Worm (Caenorhabditis elegans) whole organism, late embryonic: ENCODE results near the gene mom-1.

ENCODE experiments used
- C38D4.7 ChIP-seq: fragments of 200-800 bp; sonication (Bioruptor generic); optimal IDR thresholded peaks from 2 replicates; lab custom pipeline; 2018; ENCODE audit warnings: mild to moderate bottlenecking, missing genetic modification characterization, moderate library complexity, missing compliant biosample characterization
- K02D7.2 ChIP-seq: sonication (generic microtip); optimal IDR thresholded peaks from 2 replicates; lab custom pipeline; 2017; ENCODE audit warnings: mild to moderate bottlenecking, missing genetic modification characterization, missing compliant biosample characterization
- K09A11.1 ChIP-seq: sonication (generic microtip); optimal IDR thresholded peaks from 2 replicates; lab custom pipeline; 2017; ENCODE audit warnings: antibody characterized with exemption, mild to moderate bottlenecking, missing genetic modification characterization, missing compliant biosample characterization; ENCODE audit not compliant: insufficient read depth
- T23F11.4 ChIP-seq: fragments of 200-800 bp; sonication (Bioruptor generic); optimal IDR thresholded peaks from 2 replicates; lab custom pipeline; 2018; ENCODE audit warnings: mild to moderate bottlenecking, missing genetic modification characterization, missing compliant biosample characterization
- Y22D7AL.16 ChIP-seq: sonication (generic microtip); optimal IDR thresholded peaks from 2 replicates; lab custom pipeline; 2016; ENCODE audit warnings: missing genetic modification characterization, missing compliant biosample characterization
- ama-1 ChIP-seq: fragments of 150-350 bp; optimal IDR thresholded peaks from 2 replicates; lab custom pipeline; 2014
- ceh-19 ChIP-seq: fragments of 200-800 bp; sonication (Bioruptor generic); optimal IDR thresholded peaks from 2 replicates; lab custom pipeline; 2018; ENCODE audit warnings: mild to moderate bottlenecking, missing genetic modification characterization, missing compliant biosample characterization
- ceh-2 ChIP-seq: sonication (generic microtip); optimal IDR thresholded peaks from 2 replicates; lab custom pipeline; 2016; ENCODE audit warnings: missing genotype, missing genetic modification characterization, missing compliant biosample characterization
- ceh-22 ChIP-seq: sonication (generic microtip); optimal IDR thresholded peaks from 2 replicates; lab custom pipeline; 2017; ENCODE audit warnings: missing biosample characterization, missing genetic modification characterization
- ceh-24 ChIP-seq: sonication (generic microtip); optimal IDR thresholded peaks from 2 replicates; lab custom pipeline; 2016; ENCODE audit warnings: mild to moderate bottlenecking, missing genetic modification characterization, missing compliant biosample characterization
- ceh-30 ChIP-seq: fragments of 150-350 bp; optimal IDR thresholded peaks from 2 replicates; lab custom pipeline; 2014; ENCODE audit warnings: missing biosample characterization, missing genetic modification characterization
- ceh-31 ChIP-seq: sonication (generic microtip); optimal IDR thresholded peaks from 2 replicates; lab custom pipeline; 2016; ENCODE audit warnings: missing genetic modification characterization, missing compliant biosample characterization
- ceh-34 ChIP-seq: sonication (generic microtip); optimal IDR thresholded peaks from 2 replicates; lab custom pipeline; 2016; ENCODE audit warnings: mild to moderate bottlenecking, missing genetic modification characterization, missing compliant biosample characterization
- ceh-48 ChIP-seq: sonication (generic microtip); optimal IDR thresholded peaks from 2 replicates; lab custom pipeline; 2016; ENCODE audit warnings: missing genetic modification characterization, inconsistent platforms, missing compliant biosample characterization
- ceh-6 ChIP-seq: fragments of 200-800 bp; sonication (Bioruptor generic); optimal IDR thresholded peaks from 2 replicates; lab custom pipeline; 2018; ENCODE audit warnings: mild to moderate bottlenecking, missing genetic modification characterization, missing compliant biosample characterization
- ceh-9 ChIP-seq: sonication (generic microtip); optimal IDR thresholded peaks from 2 replicates; lab custom pipeline; 2016; ENCODE audit warnings: mild to moderate bottlenecking, missing genetic modification characterization, inconsistent platforms, missing compliant biosample characterization
- che-1 ChIP-seq: sonication (generic microtip); optimal IDR thresholded peaks from 2 replicates; lab custom pipeline; 2016; ENCODE audit warnings: mild to moderate bottlenecking, missing genetic modification characterization, missing compliant biosample characterization
- elt-2 ChIP-seq: sonication (generic microtip); optimal IDR thresholded peaks from 2 replicates; lab custom pipeline; 2016; ENCODE audit warnings: missing genetic modification reagents, missing genetic modification characterization, missing compliant biosample characterization
- elt-4 ChIP-seq: sonication (generic microtip); optimal IDR thresholded peaks from 2 replicates; lab custom pipeline; 2016; ENCODE audit warnings: missing genetic modification characterization, missing compliant biosample characterization
- ets-4 ChIP-seq: sonication (generic microtip); optimal IDR thresholded peaks from 2 replicates; lab custom pipeline; 2016; ENCODE audit warnings: missing genetic modification characterization, missing compliant biosample characterization
- eyg-1 ChIP-seq: sonication (generic microtip); optimal IDR thresholded peaks from 2 replicates; lab custom pipeline; 2016; ENCODE audit warnings: missing genotype, missing genetic modification characterization, missing compliant biosample characterization
- fax-1 ChIP-seq: sonication (generic microtip); optimal IDR thresholded peaks from 2 replicates; lab custom pipeline; 2016; ENCODE audit warnings: missing genotype, missing genetic modification characterization, missing compliant biosample characterization
- fkh-10 ChIP-seq: fragments of 150-350 bp; optimal IDR thresholded peaks from 2 replicates; lab custom pipeline; 2014; ENCODE audit warnings: missing biosample characterization, missing genetic modification reagents, missing genetic modification characterization
- hlh-13 ChIP-seq: fragments of 200-800 bp; sonication (Bioruptor generic); optimal IDR thresholded peaks from 2 replicates; lab custom pipeline; 2018; ENCODE audit warnings: mild to moderate bottlenecking, missing genetic modification characterization, missing compliant biosample characterization
- hlh-30 ChIP-seq: sonication (generic microtip); optimal IDR thresholded peaks from 2 replicates; lab custom pipeline; 2017; ENCODE audit warnings: antibody characterized with exemption, missing genetic modification characterization, missing compliant biosample characterization; ENCODE audit not compliant: insufficient read depth
- lin-11 ChIP-seq: fragments of 200-800 bp; sonication (Bioruptor generic); optimal IDR thresholded peaks from 2 replicates; lab custom pipeline; 2018; ENCODE audit warnings: mild to moderate bottlenecking, missing genetic modification characterization, missing compliant biosample characterization
- nhr-11 ChIP-seq: fragments of 150-350 bp; optimal IDR thresholded peaks from 2 replicates; lab custom pipeline; 2014; ENCODE audit warnings: missing biosample characterization, missing genetic modification characterization
- nhr-232 ChIP-seq: sonication (generic microtip); optimal IDR thresholded peaks from 2 replicates; lab custom pipeline; 2016; ENCODE audit warnings: missing genetic modification characterization, missing compliant biosample characterization
- odd-2 ChIP-seq: sonication (generic microtip); optimal IDR thresholded peaks from 2 replicates; lab custom pipeline; 2017; ENCODE audit warnings: antibody characterized with exemption, mild to moderate bottlenecking, missing genetic modification characterization, missing compliant biosample characterization
- pag-3 ChIP-seq: sonication (generic microtip); optimal IDR thresholded peaks from 2 replicates; lab custom pipeline; 2016; ENCODE audit warnings: missing compliant biosample characterization, missing genetic modification characterization, borderline replicate concordance
- pax-1 ChIP-seq: fragments of 150-350 bp; optimal IDR thresholded peaks from 2 replicates; lab custom pipeline; 2014; ENCODE audit warnings: missing biosample characterization, missing genetic modification characterization
- pqm-1 ChIP-seq: sonication (generic microtip); optimal IDR thresholded peaks from 2 replicates; lab custom pipeline; 2016; ENCODE audit warnings: missing genetic modification characterization, missing compliant biosample characterization
- pros-1 ChIP-seq: fragments of 150-350 bp; optimal IDR thresholded peaks from 2 replicates; lab custom pipeline; 2014; ENCODE audit warnings: missing biosample characterization, missing genetic modification reagents, missing genetic modification characterization
- sdc-2 ChIP-seq: sonication (generic microtip); optimal IDR thresholded peaks from 2 replicates; lab custom pipeline; 2016; ENCODE audit warnings: missing genotype, missing genetic modification characterization, missing compliant biosample characterization
- sox-2 ChIP-seq: fragments of 200-800 bp; sonication (Bioruptor generic); IDR thresholded peaks from 2 replicates; pipeline ENCODE4 v1.3.6; 2022; ENCODE audit warnings: missing genetic modification reagents, missing genetic modification characterization, missing compliant biosample characterization
- sox-4 ChIP-seq: sonication (generic microtip); optimal IDR thresholded peaks from 2 replicates; lab custom pipeline; 2017; ENCODE audit warnings: mild to moderate bottlenecking, missing genetic modification characterization, inconsistent platforms, missing compliant biosample characterization
- syd-9 ChIP-seq: sonication (generic microtip); optimal IDR thresholded peaks from 2 replicates; lab custom pipeline; 2016; ENCODE audit warnings: mild to moderate bottlenecking, missing genetic modification characterization, moderate library complexity, missing compliant biosample characterization
- tbx-2 ChIP-seq: sonication (generic microtip); optimal IDR thresholded peaks from 2 replicates; lab custom pipeline; 2016; ENCODE audit warnings: missing genetic modification characterization, missing compliant biosample characterization
- tbx-7 ChIP-seq: sonication (generic microtip); optimal IDR thresholded peaks from 2 replicates; lab custom pipeline; 2016; ENCODE audit warnings: missing genotype, missing genetic modification characterization, missing compliant biosample characterization
- ttx-3 ChIP-seq: sonication (generic microtip); optimal IDR thresholded peaks from 2 replicates; lab custom pipeline; 2016; ENCODE audit warnings: missing genetic modification reagents, missing genetic modification characterization, missing compliant biosample characterization
- unc-3 ChIP-seq, 2 experiments: fragments of 200-800 bp in 1 of 2; sonication (Bioruptor generic) in 1 of 2; sonication (generic microtip) in 1 of 2; conservative IDR thresholded peaks in 1 of 2; optimal IDR thresholded peaks in 1 of 2; 2 replicates each; pipeline versions ENCODE4 v1.3.6 to Lab custom; 2016 to 2022; ENCODE audit warnings: missing compliant biosample characterization in 2 of 2, missing genetic modification characterization in 2 of 2, missing genetic modification reagents in 1 of 2
- unc-42 ChIP-seq: sonication (generic microtip); optimal IDR thresholded peaks from 2 replicates; lab custom pipeline; 2016; ENCODE audit warnings: missing genotype, missing genetic modification characterization, missing compliant biosample characterization
- unc-86 ChIP-seq: sonication (generic microtip); optimal IDR thresholded peaks from 2 replicates; lab custom pipeline; 2016; ENCODE audit warnings: missing genetic modification characterization, missing compliant biosample characterization
- ztf-16 ChIP-seq: sonication (generic microtip); optimal IDR thresholded peaks from 2 replicates; lab custom pipeline; 2017; ENCODE audit warnings: missing genetic modification characterization, missing compliant biosample characterization

The mom-1 gene

ce11 chrX:6278296-6278695 is 14.6 kb upstream of the mom-1 start:
- no peak for TF ChIP-seq hlh-30 (tag; lab: Kevin White, UChicago)
- no peak for TF ChIP-seq unc-42 (tag; lab: Kevin White, UChicago)
- TF ChIP-seq nhr-11: no peak
- no peak for TF ChIP-seq ceh-48 (tag; lab: Kevin White, UChicago)
- TF ChIP-seq tbx-7 (tag; lab: Kevin White, UChicago): no peak
- TF ChIP-seq hlh-13 (GFP tag; lab: Kevin White, UChicago): no peak
- TF ChIP-seq sdc-2 (tag; lab: Kevin White, UChicago): no peak
- TF ChIP-seq ceh-31 (tag; lab: Kevin White, UChicago): no peak
- TF ChIP-seq pqm-1 (tag; lab: Kevin White, UChicago): no peak
- no peak for TF ChIP-seq eyg-1 (tag; lab: Kevin White, UChicago)
- no peak for TF ChIP-seq unc-86 (tag; lab: Kevin White, UChicago)
- no peak for TF ChIP-seq K09A11.1 (tag; lab: Kevin White, UChicago)
- TF ChIP-seq fax-1: no peak
- TF ChIP-seq ztf-16 (tag; lab: Kevin White, UChicago): no peak
- TF ChIP-seq unc-3 (GFP tag; conservative IDR thresholded peaks at IDR 0.05; lab: Robert Waterston, UW): no peak
- no peak for TF ChIP-seq unc-3 (tag; optimal IDR thresholded peaks at IDR 0.05; lab: Kevin White, UChicago)
- TF ChIP-seq, all 69 proteins: peak for 0

ce11 chrX:6279625-6280024 is 13.3 kb upstream of the mom-1 start, which contains the start of gene col-166:
Gene col-166, plus strand, starts transcription at chrX:6280016.
- TF ChIP-seq elt-2 (tag; lab: Kevin White, UChicago): no peak
- no peak for TF ChIP-seq ceh-22 (tag; lab: Kevin White, UChicago)
- TF ChIP-seq sox-4: no peak
- no peak for TF ChIP-seq syd-9 (tag; lab: Kevin White, UChicago)
- TF ChIP-seq elt-4 (tag; lab: Kevin White, UChicago): no peak
- no peak for TF ChIP-seq tbx-2
- no peak for TF ChIP-seq fkh-10 (GFP tag; lab: Kevin White, UChicago)
- TF ChIP-seq fax-1: no peak

ce11 chrX:6280998-6281397 is 11.9 kb upstream of the mom-1 start:
- TF ChIP-seq ama-1 (lab: Kevin White, UChicago): no peak
- TF ChIP-seq tbx-7 (tag; lab: Kevin White, UChicago): no peak
- TF ChIP-seq pros-1 (tag; lab: Kevin White, UChicago): no peak
- no peak for TF ChIP-seq ceh-2 (tag; lab: Kevin White, UChicago)
- TF ChIP-seq, all 69 proteins: peak for 0

ce11 chrX:6286154-6286553 is 6.8 kb upstream of the mom-1 start:
- no peak for TF ChIP-seq hlh-13 (GFP tag; lab: Kevin White, UChicago)
- TF ChIP-seq ztf-16 (tag; lab: Kevin White, UChicago): no peak
- no peak for TF ChIP-seq pros-1 (tag; lab: Kevin White, UChicago)
- TF ChIP-seq hlh-30 (tag; lab: Kevin White, UChicago): peak; percentile 14
- TF ChIP-seq elt-2 (tag; lab: Kevin White, UChicago): peak; percentile 19
- no peak for TF ChIP-seq Y22D7AL.16 (tag; lab: Kevin White, UChicago)
- TF ChIP-seq ceh-34 (tag; lab: Kevin White, UChicago): no peak
- no peak for TF ChIP-seq pax-1 (tag; lab: Kevin White, UChicago)
- TF ChIP-seq ets-4 (tag; lab: Kevin White, UChicago): no peak
- TF ChIP-seq ceh-19 (GFP tag; lab: Kevin White, UChicago): no peak
- no peak for TF ChIP-seq ceh-6 (GFP tag; lab: Kevin White, UChicago)
- peak; percentile 18 for TF ChIP-seq lin-11 (tag; lab: Kevin White, UChicago)
- no peak for TF ChIP-seq ama-1 (lab: Kevin White, UChicago)
- TF ChIP-seq che-1 (tag; lab: Kevin White, UChicago): peak; percentile 36
- TF ChIP-seq syd-9 (tag; lab: Kevin White, UChicago): no peak
- peak; percentile 23 for TF ChIP-seq odd-2
- peak; percentile 28 for TF ChIP-seq C38D4.7 (GFP tag; lab: Kevin White, UChicago)
- no peak for TF ChIP-seq T23F11.4 (GFP tag; lab: Kevin White, UChicago)
- no peak for TF ChIP-seq ceh-24 (tag; lab: Kevin White, UChicago)
- no peak for TF ChIP-seq pag-3
- TF ChIP-seq sdc-2 (tag; lab: Kevin White, UChicago): peak; percentile 42
- no peak for TF ChIP-seq fkh-10 (GFP tag; lab: Kevin White, UChicago)
- TF ChIP-seq ceh-9 (tag; lab: Kevin White, UChicago): no peak
- no peak for TF ChIP-seq unc-86 (tag; lab: Kevin White, UChicago)
- TF ChIP-seq sox-2 (GFP tag; lab: Robert Waterston, UW): no peak
- no peak for TF ChIP-seq tbx-2
- no peak for TF ChIP-seq K02D7.2 (tag; lab: Kevin White, UChicago)
- no peak for TF ChIP-seq unc-3 (GFP tag; conservative IDR thresholded peaks at IDR 0.05; lab: Robert Waterston, UW)
- no peak for TF ChIP-seq unc-3 (tag; optimal IDR thresholded peaks at IDR 0.05; lab: Kevin White, UChicago)
- TF ChIP-seq nhr-232 (tag; lab: Kevin White, UChicago): peak; percentile 30
- TF ChIP-seq ceh-30 (tag; lab: Kevin White, UChicago): no peak
- TF ChIP-seq ceh-48 (tag; lab: Kevin White, UChicago): peak; percentile 5
- peak; percentile 43 for TF ChIP-seq K09A11.1 (tag; lab: Kevin White, UChicago)
- TF ChIP-seq ttx-3 (tag; lab: Kevin White, UChicago): peak; percentile 9
